Worm (Caenorhabditis elegans) whole organism, L4 larva: ENCODE results near the gene K02F3.9.

ENCODE experiments used
- F37D6.2 ChIP-seq: sonication (generic microtip); optimal IDR thresholded peaks from 2 replicates; lab custom pipeline; 2016; ENCODE audit warnings: mild to moderate bottlenecking, missing genetic modification characterization, missing compliant biosample characterization
- F49E8.2 ChIP-seq: sonication (generic microtip); optimal IDR thresholded peaks from 2 replicates; lab custom pipeline; 2016; ENCODE audit warnings: missing compliant biosample characterization, mild to moderate bottlenecking, missing genetic modification characterization, borderline replicate concordance
- Y105C5A.15 ChIP-seq: fragments of 200-800 bp; sonication (Bioruptor generic); IDR thresholded peaks from 2 replicates; pipeline ENCODE4 v1.3.6; 2022; ENCODE audit warnings: missing genetic modification characterization, missing compliant biosample characterization
- Y5F2A.4 ChIP-seq: fragments of 200-800 bp; sonication (Bioruptor generic); optimal IDR thresholded peaks from 2 replicates; lab custom pipeline; 2018; ENCODE audit warnings: mild to moderate bottlenecking, missing genetic modification characterization, missing compliant biosample characterization
- Y75B8A.6 ChIP-seq: fragments of 200-800 bp; sonication (Bioruptor generic); IDR thresholded peaks from 2 replicates; pipeline ENCODE4 v1.3.6; 2022; ENCODE audit warnings: missing genetic modification reagents, missing genetic modification characterization, missing compliant biosample characterization
- ama-1 ChIP-seq: fragments of 150-350 bp; optimal IDR thresholded peaks from 2 replicates; lab custom pipeline; 2014; ENCODE audit warnings: inconsistent platforms, mixed read lengths
- arid-1 ChIP-seq: fragments of 200-800 bp; sonication (Bioruptor generic); conservative IDR thresholded peaks from 2 replicates; pipeline ENCODE4 v1.3.6; 2022; ENCODE audit warnings: missing genetic modification reagents, missing genetic modification characterization, missing compliant biosample characterization
- attf-4 ChIP-seq: sonication (generic microtip); optimal IDR thresholded peaks from 3 replicates; lab custom pipeline; 2017; ENCODE audit warnings: missing biosample characterization, missing genetic modification characterization
- ceh-32 ChIP-seq: sonication (generic microtip); optimal IDR thresholded peaks from 2 replicates; lab custom pipeline; 2016; ENCODE audit warnings: mild to moderate bottlenecking, missing genetic modification characterization, missing compliant biosample characterization; ENCODE audit not compliant: poor library complexity
- ceh-44 ChIP-seq: fragments of 200-800 bp; sonication (Bioruptor generic); IDR thresholded peaks from 2 replicates; pipeline ENCODE4 v1.3.6; 2022; ENCODE audit warnings: missing genetic modification reagents, missing genetic modification characterization, missing compliant biosample characterization
- ceh-62 ChIP-seq: sonication (generic microtip); optimal IDR thresholded peaks from 2 replicates; lab custom pipeline; 2017; ENCODE audit warnings: missing biosample characterization, missing genetic modification characterization
- ctbp-1 ChIP-seq: fragments of 200-800 bp; sonication (Bioruptor generic); IDR thresholded peaks from 2 replicates; pipeline ENCODE4 v1.3.6; 2022; ENCODE audit warnings: missing genetic modification reagents, missing genetic modification characterization, missing compliant biosample characterization
- daf-16 ChIP-seq, 3 experiments: sonication (generic microtip); optimal IDR thresholded peaks; 2 replicates each; lab custom pipeline; 2016 to 2017; ENCODE audit warnings: missing genetic modification characterization in 3 of 3, missing genetic modification reagents in 3 of 3, mild to moderate bottlenecking in 2 of 3, missing compliant biosample characterization in 2 of 3, missing biosample characterization in 1 of 3, moderate library complexity in 1 of 3
- daf-8 ChIP-seq: fragments of 200-800 bp; sonication (Bioruptor generic); IDR thresholded peaks from 2 replicates; pipeline ENCODE4 v1.3.6; 2022; ENCODE audit warnings: missing genetic modification characterization, missing compliant biosample characterization
- dmd-6 ChIP-seq: fragments of 200-800 bp; sonication (Bioruptor generic); IDR thresholded peaks from 2 replicates; pipeline ENCODE4 v1.3.6; 2022; ENCODE audit warnings: missing genetic modification reagents, missing genetic modification characterization, missing compliant biosample characterization
- dmd-8 ChIP-seq: fragments of 200-800 bp; sonication (Bioruptor generic); IDR thresholded peaks from 2 replicates; pipeline ENCODE4 v1.3.6; 2022; ENCODE audit warnings: missing genetic modification characterization, missing compliant biosample characterization
- dpl-1 ChIP-seq: fragments of 150-350 bp; optimal IDR thresholded peaks from 2 replicates; lab custom pipeline; 2014; ENCODE audit warnings: missing biosample characterization, missing genetic modification reagents, missing genetic modification characterization
- egl-43 ChIP-seq: fragments of 200-800 bp; sonication (Bioruptor generic); IDR thresholded peaks from 2 replicates; pipeline ENCODE4 v1.3.6; 2022; ENCODE audit warnings: missing genetic modification reagents, missing genetic modification characterization, missing compliant biosample characterization
- fkh-10 ChIP-seq: fragments of 150-350 bp; optimal IDR thresholded peaks from 2 replicates; lab custom pipeline; 2014; ENCODE audit warnings: missing biosample characterization, missing genetic modification reagents, missing genetic modification characterization
- hif-1 ChIP-seq, 2 experiments: sonication (generic microtip); optimal IDR thresholded peaks; 2 replicates each; lab custom pipeline; 2016 to 2017; ENCODE audit warnings: missing compliant biosample characterization in 2 of 2, missing genetic modification characterization in 2 of 2, missing genetic modification reagents in 2 of 2, missing genotype in 2 of 2, mild to moderate bottlenecking in 1 of 2
- hlh-11 ChIP-seq: fragments of 200-800 bp; sonication (Bioruptor generic); optimal IDR thresholded peaks from 2 replicates; lab custom pipeline; 2018; ENCODE audit warnings: mild to moderate bottlenecking, missing genetic modification characterization, missing compliant biosample characterization
- hlh-30 ChIP-seq: sonication (generic microtip); optimal IDR thresholded peaks from 2 replicates; lab custom pipeline; 2017; ENCODE audit warnings: antibody characterized with exemption, mild to moderate bottlenecking, missing genetic modification characterization, missing compliant biosample characterization; ENCODE audit not compliant: insufficient read depth
- hmg-1.1 ChIP-seq: fragments of 200-800 bp; sonication (Bioruptor generic); IDR thresholded peaks from 2 replicates; pipeline ENCODE4 v1.3.6; 2022; ENCODE audit warnings: missing genetic modification reagents, missing genetic modification characterization, missing compliant biosample characterization
- lim-7 ChIP-seq: fragments of 200-800 bp; sonication (Bioruptor generic); IDR thresholded peaks from 2 replicates; pipeline ENCODE4 v1.3.6; 2022; ENCODE audit warnings: missing genetic modification characterization, missing compliant biosample characterization
- lin-13 ChIP-seq: fragments of 150-350 bp; optimal IDR thresholded peaks from 2 replicates; lab custom pipeline; 2014; ENCODE audit warnings: missing biosample characterization, missing genetic modification reagents, missing genetic modification characterization
- lin-15B ChIP-seq: fragments of 150-350 bp; sonication (generic microtip); optimal IDR thresholded peaks from 3 replicates; lab custom pipeline; 2014; ENCODE audit warnings: missing biosample characterization, missing genetic modification characterization
- lin-39 ChIP-seq: fragments of 150-350 bp; optimal IDR thresholded peaks from 2 replicates; lab custom pipeline; 2014; ENCODE audit warnings: missing biosample characterization, missing genetic modification reagents, missing genetic modification characterization
- lir-3 ChIP-seq: sonication (generic microtip); optimal IDR thresholded peaks from 2 replicates; lab custom pipeline; 2016; ENCODE audit warnings: mild to moderate bottlenecking, missing genetic modification characterization, missing compliant biosample characterization
- madf-5 ChIP-seq, 2 experiments: fragments of 200-800 bp; sonication (Bioruptor generic); IDR thresholded peaks; 2 replicates each; pipeline ENCODE4 v1.3.6; 2022; ENCODE audit warnings: missing compliant biosample characterization in 2 of 2, missing genetic modification characterization in 2 of 2
- mep-1 ChIP-seq: fragments of 150-350 bp; sonication (generic microtip); optimal IDR thresholded peaks from 3 replicates; lab custom pipeline; 2014; ENCODE audit warnings: missing biosample characterization, missing genetic modification characterization
- mes-2 ChIP-seq: sonication (generic microtip); optimal IDR thresholded peaks from 2 replicates; lab custom pipeline; 2016; ENCODE audit warnings: missing genotype, mild to moderate bottlenecking, missing genetic modification characterization, missing compliant biosample characterization; ENCODE audit not compliant: poor library complexity, severe bottlenecking
- mxl-3 ChIP-seq: fragments of 200-800 bp; sonication (Bioruptor generic); optimal IDR thresholded peaks from 2 replicates; lab custom pipeline; 2018; ENCODE audit warnings: mild to moderate bottlenecking, missing genetic modification characterization, missing compliant biosample characterization
- nhr-10 ChIP-seq: fragments of 150-350 bp; optimal IDR thresholded peaks from 2 replicates; lab custom pipeline; 2014; ENCODE audit warnings: missing biosample characterization, missing genetic modification characterization
- nhr-25 ChIP-seq: sonication (generic microtip); optimal IDR thresholded peaks from 2 replicates; lab custom pipeline; 2017; ENCODE audit warnings: missing genetic modification characterization, mild to moderate bottlenecking, missing compliant biosample characterization, antibody characterized with exemption, moderate library complexity, borderline replicate concordance; ENCODE audit not compliant: insufficient read depth
- nhr-28 ChIP-seq: fragments of 150-350 bp; optimal IDR thresholded peaks from 2 replicates; lab custom pipeline; 2014; ENCODE audit warnings: missing biosample characterization, missing genetic modification characterization
- nhr-42 ChIP-seq: fragments of 200-800 bp; sonication (Bioruptor generic); IDR thresholded peaks from 2 replicates; pipeline ENCODE4 v1.3.6; 2022; ENCODE audit warnings: missing genetic modification characterization, missing compliant biosample characterization
- nhr-6 ChIP-seq: fragments of 150-350 bp; optimal IDR thresholded peaks from 2 replicates; lab custom pipeline; 2014; ENCODE audit warnings: missing biosample characterization, missing genetic modification characterization
- pha-4 ChIP-seq, 2 experiments: fragments of 150-350 bp in 1 of 2; fragments of 200-800 bp in 1 of 2; sonication (Bioruptor generic) in 1 of 2; IDR thresholded peaks in 1 of 2; optimal IDR thresholded peaks in 1 of 2; 2 replicates each; pipeline versions ENCODE4 v1.3.6 to Lab custom; 2014 to 2022; ENCODE audit warnings: missing genetic modification characterization in 2 of 2, missing genetic modification reagents in 2 of 2, missing biosample characterization in 1 of 2, missing compliant biosample characterization in 1 of 2
- pqm-1 ChIP-seq: sonication (generic microtip); optimal IDR thresholded peaks from 2 replicates; lab custom pipeline; 2017; ENCODE audit warnings: missing biosample characterization, missing genetic modification characterization
- rbr-2 ChIP-seq: sonication (generic microtip); optimal IDR thresholded peaks from 2 replicates; lab custom pipeline; 2016; ENCODE audit warnings: missing genotype, missing genetic modification characterization, missing compliant biosample characterization
- sdz-12 ChIP-seq: fragments of 200-800 bp; sonication (Bioruptor generic); optimal IDR thresholded peaks from 2 replicates; lab custom pipeline; 2018; ENCODE audit warnings: mild to moderate bottlenecking, missing genetic modification characterization, missing compliant biosample characterization
- set-16 ChIP-seq: fragments of 200-800 bp; sonication (Bioruptor generic); IDR thresholded peaks from 2 replicates; pipeline ENCODE4 v1.3.6; 2022; ENCODE audit warnings: missing genetic modification reagents, missing genetic modification characterization, missing compliant biosample characterization
- snpc-1.2 ChIP-seq: fragments of 200-800 bp; sonication (Bioruptor generic); IDR thresholded peaks from 2 replicates; pipeline ENCODE4 v1.3.6; 2022; ENCODE audit warnings: missing genetic modification reagents, missing genetic modification characterization, missing compliant biosample characterization
- snpc-4 ChIP-seq: fragments of 150-350 bp; optimal IDR thresholded peaks from 2 replicates; lab custom pipeline; 2014; ENCODE audit warnings: missing biosample characterization, missing genetic modification characterization
- spr-1 ChIP-seq: sonication (generic microtip); optimal IDR thresholded peaks from 2 replicates; lab custom pipeline; 2016; ENCODE audit warnings: mild to moderate bottlenecking, missing genetic modification characterization, missing compliant biosample characterization
- tag-97 ChIP-seq: fragments of 200-800 bp; sonication (Bioruptor generic); IDR thresholded peaks from 2 replicates; pipeline ENCODE4 v1.3.6; 2022; ENCODE audit warnings: missing genetic modification characterization, missing compliant biosample characterization
- unc-62 ChIP-seq, 3 experiments: fragments of 150-350 bp in 1 of 3; sonication (generic microtip); optimal IDR thresholded peaks in 2 of 3; peaks in 1 of 3; 1 replicate in 1 of 3; 2 replicates in 2 of 3; lab custom pipeline; 2014 to 2017; ENCODE audit warnings: missing biosample characterization in 3 of 3, missing genetic modification characterization in 3 of 3, missing genetic modification reagents in 3 of 3, missing genotype in 1 of 3
- zip-11 ChIP-seq: fragments of 200-800 bp; sonication (Bioruptor generic); IDR thresholded peaks from 2 replicates; pipeline ENCODE4 v1.3.6; 2022; ENCODE audit warnings: missing genetic modification characterization, missing compliant biosample characterization
- ztf-11 ChIP-seq: fragments of 150-350 bp; optimal IDR thresholded peaks from 2 replicates; lab custom pipeline; 2014; ENCODE audit warnings: missing biosample characterization, missing genetic modification characterization

Gene K02F3.9

DNA sequence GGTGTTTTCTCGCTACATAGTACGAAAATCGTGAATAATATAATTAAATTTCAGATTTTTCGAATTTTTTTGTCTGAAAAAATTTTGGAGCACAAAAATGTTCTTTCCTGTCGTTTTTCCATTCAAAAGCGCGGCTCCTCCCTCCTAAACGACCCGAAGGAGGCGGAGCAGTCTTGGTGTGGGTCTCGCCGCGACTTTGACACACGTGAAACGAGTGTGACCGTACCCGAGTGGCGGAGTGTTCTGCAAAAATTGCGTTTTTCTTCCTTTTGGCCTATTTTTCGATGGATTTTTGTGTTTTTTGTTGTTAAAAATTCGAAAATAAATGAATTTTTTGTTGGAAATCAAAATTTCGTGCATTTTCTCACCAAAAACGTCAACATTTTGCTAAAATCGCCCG lies 47.6 kb downstream of the K02F3.9 start, which contains the start of gene snt-2 (continued):
- TF ChIP-seq Y75B8A.6 (GFP tag; lab: Robert Waterston, UW) = no peak
- TF ChIP-seq lin-13 (GFP tag; lab: Kevin White, UChicago) = no peak
- no peak; the same call in 1 of the 2 replicates for TF ChIP-seq nhr-42 (GFP tag; lab: Robert Waterston, UW)
- TF ChIP-seq ceh-44 (GFP tag; lab: Robert Waterston, UW) = no peak
- TF ChIP-seq snpc-1.2 (GFP tag; lab: Robert Waterston, UW) = no peak
- TF ChIP-seq lir-3 (tag; lab: Kevin White, UChicago) = no peak
- no peak for TF ChIP-seq ama-1 (lab: Kevin White, UChicago)
- peak; percentile 71 for TF ChIP-seq nhr-6 (tag; lab: Kevin White, UChicago)
- TF ChIP-seq ceh-32 (tag; lab: Kevin White, UChicago) = no peak
- TF ChIP-seq spr-1 (tag; lab: Kevin White, UChicago) = peak; percentile 28
- TF ChIP-seq Y5F2A.4 (GFP tag; lab: Kevin White, UChicago) = no peak
- TF ChIP-seq hlh-11 (tag; lab: Kevin White, UChicago) = peak; percentile 62
- TF ChIP-seq pqm-1 (tag; lab: Kevin White, UChicago) = peak; percentile 25
- TF ChIP-seq Y105C5A.15 = no peak
- TF ChIP-seq pha-4 (GFP tag; IDR thresholded peaks at IDR 0.05; lab: Robert Waterston, UW) = no peak
- TF ChIP-seq pha-4 (tag; optimal IDR thresholded peaks at IDR 0.05; lab: Kevin White, UChicago) = no peak
- no peak for TF ChIP-seq snpc-4
- TF ChIP-seq mes-2 (tag; lab: Kevin White, UChicago) = peak; percentile 85
- no peak for TF ChIP-seq nhr-10 (tag; lab: Kevin White, UChicago)
- TF ChIP-seq daf-16 (GFP tag; optimal IDR thresholded peaks at IDR 0.05; lab: Kevin White, UChicago) = no peak
- TF ChIP-seq daf-16 (tag; optimal IDR thresholded peaks at IDR 0.05; lab: Kevin White, UChicago) = peak; percentile 29
- TF ChIP-seq mxl-3 (GFP tag; lab: Kevin White, UChicago) = peak; percentile 51
- TF ChIP-seq dmd-8 = no peak
- peak; percentile 69 for TF ChIP-seq fkh-10
- no peak for TF ChIP-seq daf-8 (GFP tag; lab: Robert Waterston, UW)
- no peak for TF ChIP-seq lin-39 (tag; lab: Kevin White, UChicago)
- TF ChIP-seq F49E8.2 (tag; lab: Kevin White, UChicago) = no peak
- no peak for TF ChIP-seq sdz-12
- TF ChIP-seq madf-5 (GFP tag; IDR thresholded peaks at IDR 0.05; lab: Robert Waterston, UW) = no peak
- no peak for TF ChIP-seq ctbp-1 (GFP tag; lab: Robert Waterston, UW)
- TF ChIP-seq mep-1 (tag; lab: Kevin White, UChicago) = peak; percentile 84
- TF ChIP-seq dpl-1 (GFP tag; lab: Kevin White, UChicago) = peak; percentile 81
- 0 out of 2 replicates have a peak, but pooled peaks have one; percentile 20 for TF ChIP-seq egl-43 (GFP tag; lab: Robert Waterston, UW)
- TF ChIP-seq lim-7 = no peak
- peak; percentile 70 for TF ChIP-seq nhr-28 (tag; lab: Kevin White, UChicago)
- no peak for TF ChIP-seq tag-97
- 0 out of 2 replicates have a peak, but pooled peaks have one; percentile 32 for TF ChIP-seq arid-1 (GFP tag; lab: Robert Waterston, UW)
- peak; percentile 72 for TF ChIP-seq hmg-1.1 (GFP tag; lab: Robert Waterston, UW)
- TF ChIP-seq set-16 (GFP tag; lab: Robert Waterston, UW) = peak; percentile 39; the same call in 1 of the 2 replicates
- TF ChIP-seq zip-11 (GFP tag; lab: Robert Waterston, UW) = no peak
- TF ChIP-seq hlh-30 (tag; lab: Kevin White, UChicago) = peak; percentile 87
- peak; percentile 78 for TF ChIP-seq rbr-2 (tag; lab: Kevin White, UChicago)
- no peak for TF ChIP-seq nhr-25 (tag; lab: Kevin White, UChicago)
- TF ChIP-seq ceh-62 (tag; lab: Kevin White, UChicago) = no peak
- TF ChIP-seq dmd-6 (GFP tag; lab: Robert Waterston, UW) = peak; percentile 36
- TF ChIP-seq unc-62 (GFP tag; optimal IDR thresholded peaks at IDR 0.05 in 1 of 2; lab: Kevin White, UChicago) = no peak
- no peak for TF ChIP-seq unc-62 (tag; optimal IDR thresholded peaks at IDR 0.05; lab: Kevin White, UChicago)
- TF ChIP-seq ztf-11 (tag; lab: Kevin White, UChicago) = no peak
- peak; percentile 38 for TF ChIP-seq F37D6.2 (tag; lab: Kevin White, UChicago)
- peak in 1 of 2 experiments; percentile 61 for TF ChIP-seq hif-1 (tag; optimal IDR thresholded peaks at IDR 0.05; lab: Kevin White, UChicago)
- no peak for TF ChIP-seq attf-4 (tag; lab: Kevin White, UChicago)
- TF ChIP-seq lin-15B (tag; lab: Kevin White, UChicago) = peak; percentile 14
